Worm (Caenorhabditis elegans): ENCODE measurements around the gene F35H8.12.
A peak's percentile ranks its signal among the peaks of the same experiment; 100 is the strongest.

The F35H8.12 gene

ce11 chrII:9575670-9576069 is 24.0 kb downstream of the F35H8.12 start, which contains the start of gene exc-7:
TSS of gene exc-7 (plus strand) at chrII:9575970.
- no peak for TF ChIP-seq daf-12 (tag; optimal IDR thresholded peaks at IDR 0.05)
- no peak for TF ChIP-seq nhr-23 (tag; optimal IDR thresholded peaks at IDR 0.05)
- no peak for TF ChIP-seq skn-1 (tag; optimal IDR thresholded peaks at IDR 0.05)
- TF ChIP-seq nhr-237 (tag; optimal IDR thresholded peaks at IDR 0.05) = no peak
- TF ChIP-seq egl-5 (tag; optimal IDR thresholded peaks at IDR 0.05) = no peak
- no peak for TF ChIP-seq ceh-28 (tag; optimal IDR thresholded peaks at IDR 0.05)
- no peak for TF ChIP-seq nhr-28 (tag; optimal IDR thresholded peaks at IDR 0.05)
- no peak for TF ChIP-seq snpc-4 (tag; optimal IDR thresholded peaks at IDR 0.05)
- no peak for TF ChIP-seq lin-15B (tag; optimal IDR thresholded peaks at IDR 0.05)

ce11 chrII:9576707-9577106 is 25.1 kb downstream of the F35H8.12 start:
- TF ChIP-seq nhr-11 (tag; optimal IDR thresholded peaks at IDR 0.05) = no peak
- TF ChIP-seq lin-39 (tag; optimal IDR thresholded peaks at IDR 0.05) = peak; percentile 64

DNA sequence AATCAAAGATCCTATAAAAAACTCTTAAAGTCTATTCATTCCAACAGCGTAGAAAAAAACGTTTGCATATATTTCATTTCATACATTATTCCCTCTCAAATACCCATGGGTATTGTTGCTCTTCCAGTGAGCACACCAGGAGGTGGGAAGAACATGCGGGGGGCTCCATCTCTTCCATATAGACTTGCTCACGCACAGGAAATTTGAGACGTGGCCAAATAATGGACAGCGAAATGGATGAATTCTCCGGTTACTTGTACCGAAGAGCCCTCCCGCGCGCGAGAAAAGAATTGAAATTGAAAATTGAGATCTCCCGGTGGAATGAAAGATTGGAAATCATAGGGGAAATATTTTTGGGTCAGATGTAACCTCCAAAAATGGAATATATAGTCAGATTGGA is 26.0 kb downstream of the F35H8.12 start:
- TF ChIP-seq pqm-1 (tag; optimal IDR thresholded peaks at IDR 0.05) = no peak
- TF ChIP-seq unc-39 (tag; optimal IDR thresholded peaks at IDR 0.05) = no peak
- peak; percentile 2 for TF ChIP-seq pha-4 (tag; optimal IDR thresholded peaks at IDR 0.05)

DNA sequence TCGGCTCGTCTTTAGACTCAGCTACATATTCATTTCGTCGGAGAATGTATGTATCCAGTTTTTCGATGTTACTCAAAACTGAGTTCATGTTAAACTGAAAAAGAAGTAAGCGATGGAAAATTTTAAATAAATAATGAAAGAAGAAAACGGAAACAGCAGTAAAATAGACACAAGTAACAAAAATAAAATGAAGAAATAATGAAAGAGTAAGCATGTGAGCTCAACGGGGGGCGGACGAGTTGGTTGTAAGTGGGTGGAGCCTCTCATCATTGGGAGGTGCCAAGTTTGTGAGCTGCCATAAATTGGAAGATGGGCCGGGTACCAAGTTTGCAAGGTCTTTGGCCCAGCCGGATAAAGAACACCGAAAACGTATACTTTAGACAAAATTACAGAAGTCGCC is 31.8 kb downstream of the F35H8.12 start, which contains the start of gene wee-1.1:
Gene wee-1.1 (minus strand): TSS at position 101 of the 400 bp plus-strand sequence.
- TF ChIP-seq elt-3 (tag; optimal IDR thresholded peaks at IDR 0.05) (no peak), mml-1 (tag; optimal IDR thresholded peaks at IDR 0.05) (no peak)

DNA sequence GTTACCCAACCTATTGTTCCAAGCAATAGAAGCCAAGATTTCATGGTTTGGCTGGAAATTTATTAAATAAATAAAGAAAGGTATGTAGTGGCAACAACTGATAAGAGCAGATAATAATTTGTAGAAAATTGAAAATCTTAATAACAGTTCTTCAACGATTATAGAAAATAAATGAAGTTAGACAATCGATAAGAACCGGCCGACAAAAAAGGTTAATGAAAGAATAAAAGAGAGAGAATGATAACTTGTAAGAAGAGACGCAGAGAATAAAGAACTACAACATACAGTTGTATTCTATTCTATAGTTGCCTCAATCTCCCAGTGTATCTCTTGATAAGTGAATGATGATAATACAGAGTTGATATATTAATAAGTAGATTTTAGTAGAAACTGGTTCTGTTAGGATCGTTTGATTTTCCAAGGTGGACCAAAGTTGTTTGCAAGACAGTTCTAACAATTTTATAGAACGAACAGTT is 35.1 kb downstream of the F35H8.12 start, which contains the start of gene ugt-58:
Gene ugt-58 (minus strand): TSS at position 51 of the 476 bp plus-strand sequence.
- no peak for TF ChIP-seq lsy-12 (tag; optimal IDR thresholded peaks at IDR 0.05)
- no peak for TF ChIP-seq egl-5 (tag; optimal IDR thresholded peaks at IDR 0.05)
- TF ChIP-seq elt-2 (tag; optimal IDR thresholded peaks at IDR 0.05) = peak; percentile 66
- peak; percentile 57 for TF ChIP-seq nhr-23 (tag; optimal IDR thresholded peaks at IDR 0.05)
- no peak for TF ChIP-seq nhr-67 (tag; optimal IDR thresholded peaks at IDR 0.05)
- no peak for TF ChIP-seq ama-1 (optimal IDR thresholded peaks at IDR 0.05)
- no peak for TF ChIP-seq fkh-10 (GFP tag; optimal IDR thresholded peaks at IDR 0.05)
- TF ChIP-seq nhr-11 (tag; optimal IDR thresholded peaks at IDR 0.05) = peak; percentile 31
- no peak for TF ChIP-seq skn-1 (tag; optimal IDR thresholded peaks at IDR 0.05)
- TF ChIP-seq aly-2 (tag; optimal IDR thresholded peaks at IDR 0.05) = no peak
- TF ChIP-seq nhr-12 (tag; optimal IDR thresholded peaks at IDR 0.05) = no peak
- no peak for TF ChIP-seq lin-39 (tag; optimal IDR thresholded peaks at IDR 0.05)
- TF ChIP-seq nhr-25 (tag; optimal IDR thresholded peaks at IDR 0.05) = peak; percentile 7
- no peak for TF ChIP-seq mml-1 (tag; optimal IDR thresholded peaks at IDR 0.05)
- TF ChIP-seq fos-1 (tag; optimal IDR thresholded peaks at IDR 0.05) = no peak
- TF ChIP-seq snpc-4 (tag; optimal IDR thresholded peaks at IDR 0.05) = no peak
- TF ChIP-seq lin-15B (tag; optimal IDR thresholded peaks at IDR 0.05) = no peak
- no peak for TF ChIP-seq ceh-16 (tag; optimal IDR thresholded peaks at IDR 0.05)
- TF ChIP-seq ZK546.5 (tag; optimal IDR thresholded peaks at IDR 0.05) = no peak
- TF ChIP-seq tbx-2 (tag; optimal IDR thresholded peaks at IDR 0.05) = no peak
- no peak for TF ChIP-seq ceh-82 (tag; optimal IDR thresholded peaks at IDR 0.05)
- TF ChIP-seq nhr-237 (tag; optimal IDR thresholded peaks at IDR 0.05) = no peak
- no peak for TF ChIP-seq ztf-4 (tag; optimal IDR thresholded peaks at IDR 0.05)
- no peak for TF ChIP-seq nhr-43 (tag; optimal IDR thresholded peaks at IDR 0.05; ENCODE audit: poor library complexity, severe bottlenecking)
- TF ChIP-seq elt-1 (tag; optimal IDR thresholded peaks at IDR 0.05) = no peak
- no peak for TF ChIP-seq jun-1 (tag; optimal IDR thresholded peaks at IDR 0.05)
- no peak for TF ChIP-seq zag-1 (tag; optimal IDR thresholded peaks at IDR 0.05)
- TF ChIP-seq R02D3.7 (tag; optimal IDR thresholded peaks at IDR 0.05) = no peak
- no peak for TF ChIP-seq unc-39 (tag; optimal IDR thresholded peaks at IDR 0.05)
- no peak for TF ChIP-seq egl-27 (tag; optimal IDR thresholded peaks at IDR 0.05)
- TF ChIP-seq nfya-1 (tag; optimal IDR thresholded peaks at IDR 0.05; ENCODE audit: insufficient read depth) = no peak
- no peak for TF ChIP-seq fkh-2 (tag; optimal IDR thresholded peaks at IDR 0.05)
- TF ChIP-seq pqm-1 (tag; optimal IDR thresholded peaks at IDR 0.05) = no peak
- TF ChIP-seq sea-2 (GFP tag; optimal IDR thresholded peaks at IDR 0.05) = no peak
- TF ChIP-seq daf-12 (tag; optimal IDR thresholded peaks at IDR 0.05) = no peak
- no peak for TF ChIP-seq nhr-28 (tag; optimal IDR thresholded peaks at IDR 0.05)
- no peak for TF ChIP-seq ceh-9 (tag; optimal IDR thresholded peaks at IDR 0.05)
- peak in 1 of 3 experiments; percentile 49 for TF ChIP-seq elt-3 (tag; optimal IDR thresholded peaks at IDR 0.05)
- TF ChIP-seq hmg-11 (tag; optimal IDR thresholded peaks at IDR 0.05) = no peak
- no peak for TF ChIP-seq mdl-1 (tag; optimal IDR thresholded peaks at IDR 0.05)
- no peak for TF ChIP-seq ztf-11 (tag; optimal IDR thresholded peaks at IDR 0.05)
- no peak for TF ChIP-seq nhr-77 (tag; optimal IDR thresholded peaks at IDR 0.05)
- TF ChIP-seq unc-62 (GFP tag; optimal IDR thresholded peaks at IDR 0.05) = no peak
